Worm (Caenorhabditis elegans) whole organism, L2 larva: ENCODE measurements around the gene gcy-32.

Source experiments
- ama-1 ChIP-seq: fragments of 150-350 bp; optimal IDR thresholded peaks from 2 replicates; lab custom pipeline; 2018; ENCODE audit warnings: inconsistent platforms
- elt-3 ChIP-seq: sonication (generic microtip); optimal IDR thresholded peaks from 2 replicates; lab custom pipeline; 2017; ENCODE audit warnings: missing biosample characterization, missing genetic modification characterization
- nhr-77 ChIP-seq: fragments of 150-350 bp; optimal IDR thresholded peaks from 2 replicates; lab custom pipeline; 2014; ENCODE audit warnings: missing biosample characterization, missing genetic modification characterization
- skn-1 ChIP-seq: sonication (generic microtip); optimal IDR thresholded peaks from 2 replicates; lab custom pipeline; 2017; ENCODE audit warnings: missing biosample characterization, missing genetic modification characterization

ce11 chrV:13931225-13931624, 15.9 kb upstream of the gcy-32 start, which contains the start of gene C06B3.16:
- no peak for TF ChIP-seq elt-3 (tag; lab: Kevin White, UChicago)
- TF ChIP-seq ama-1 (lab: Kevin White, UChicago) = no peak
- no peak for TF ChIP-seq skn-1 (tag; lab: Kevin White, UChicago)
- TF ChIP-seq nhr-77 (tag; lab: Kevin White, UChicago) = no peak
